Fruit fly (Drosophila melanogaster): Measurements from ENCODE around the gene CG15531.

The CG15531 gene

dm6 chr3R:30208766-30209484 lies 12.9 kb upstream of the CG15531 start, which contains the start of gene RpS7 (continued):
- peak; percentile 26 for TF ChIP-seq Dad (GFP tag; optimal IDR thresholded peaks at IDR 0.05)
- TF ChIP-seq disco-r (GFP tag; optimal IDR thresholded peaks at IDR 0.05) = peak; percentile 30
- peak in 1 of 2 experiments; percentile 35 for TF ChIP-seq crp (GFP tag; optimal IDR thresholded peaks at IDR 0.05)
- TF ChIP-seq CG3163 (GFP tag; optimal IDR thresholded peaks at IDR 0.05) = peak; percentile 22
- peak; percentile 92 for TF ChIP-seq ato (GFP tag; IDR thresholded peaks at IDR 0.05; ENCODE audit: partially characterized antibody)
- peak; percentile 97 for TF ChIP-seq MESR4 (GFP tag; optimal IDR thresholded peaks at IDR 0.05)
- TF ChIP-seq hbn (GFP tag; IDR thresholded peaks at IDR 0.05; ENCODE audit: partially characterized antibody) = peak; percentile 89
- TF ChIP-seq CG8388 (GFP tag; optimal IDR thresholded peaks at IDR 0.05) = peak; percentile 86
- TF ChIP-seq CG2129 (GFP tag; IDR thresholded peaks at IDR 0.05; ENCODE audit: partially characterized antibody) = peak; percentile 96
- peak; percentile 80 for TF ChIP-seq CG11085 (GFP tag; IDR thresholded peaks at IDR 0.05)
- TF ChIP-seq Adf1 (GFP tag; IDR thresholded peaks at IDR 0.05) = peak; percentile 53
- peak; percentile 53 for TF ChIP-seq gfzf (GFP tag; optimal IDR thresholded peaks at IDR 0.05)
- peak; percentile 66; the same call in 1 of the 2 replicates for TF ChIP-seq ham (GFP tag; IDR thresholded peaks at IDR 0.05)
- TF ChIP-seq Doc2 (GFP tag; IDR thresholded peaks at IDR 0.05) = no peak
- TF ChIP-seq Awh (GFP tag; IDR thresholded peaks at IDR 0.05) = peak; percentile 83
- peak; percentile 97 for TF ChIP-seq CG34224 (GFP tag; IDR thresholded peaks at IDR 0.05; ENCODE audit: partially characterized antibody)
- peak; percentile 69 for TF ChIP-seq CG6689 (GFP tag; IDR thresholded peaks at IDR 0.05)
- peak; percentile 87 for TF ChIP-seq NfI (GFP tag; optimal IDR thresholded peaks at IDR 0.05)
- peak; percentile 93 for TF ChIP-seq tna (GFP tag; IDR thresholded peaks at IDR 0.05; ENCODE audit: partially characterized antibody)
- TF ChIP-seq CG15514 (GFP tag; optimal IDR thresholded peaks at IDR 0.05) = peak; percentile 73
- TF ChIP-seq CG9727 (GFP tag; optimal IDR thresholded peaks at IDR 0.05) = peak; percentile 89
- peak; percentile 85 for TF ChIP-seq chm (GFP tag; IDR thresholded peaks at IDR 0.05)
- no peak for TF ChIP-seq sc (optimal IDR thresholded peaks at IDR 0.05)
- TF ChIP-seq sc (GFP tag; optimal IDR thresholded peaks at IDR 0.05) = peak; percentile 59
- peak; percentile 45; the same call in 2 of the 3 replicates for TF ChIP-seq B-H1 (GFP tag; IDR thresholded peaks at IDR 0.05)
- TF ChIP-seq CG8944 (GFP tag; optimal IDR thresholded peaks at IDR 0.05) = peak; percentile 18
- TF ChIP-seq vfl (GFP tag; optimal IDR thresholded peaks at IDR 0.05) = no peak
- TF ChIP-seq CG6254 (GFP tag; optimal IDR thresholded peaks at IDR 0.05) = peak; percentile 42
- peak; percentile 28 for TF ChIP-seq D19B (GFP tag; optimal IDR thresholded peaks at IDR 0.05)
- peak; percentile 78 for TF ChIP-seq Nf-YC (tag; optimal IDR thresholded peaks at IDR 0.05)
- peak; percentile 15 for TF ChIP-seq tx (GFP tag; optimal IDR thresholded peaks at IDR 0.05)
- 0 out of 2 replicates have a peak, but pooled peaks have one; percentile 33 for TF ChIP-seq toy (GFP tag; IDR thresholded peaks at IDR 0.05)
- TF ChIP-seq Gug (GFP tag; IDR thresholded peaks at IDR 0.05) = peak; percentile 72; the same call in 3 of the 4 replicates
- TF ChIP-seq CG32767 (GFP tag; IDR thresholded peaks at IDR 0.05) = 0 out of 2 replicates have a peak, but pooled peaks have one; percentile 43
- TF ChIP-seq CG15601 (tag; optimal IDR thresholded peaks at IDR 0.05) = peak; percentile 62
- TF ChIP-seq CG8478 (optimal IDR thresholded peaks at IDR 0.05) = no peak
- TF ChIP-seq NK7.1 (GFP tag; optimal IDR thresholded peaks at IDR 0.05) = peak; percentile 46
- TF ChIP-seq Mrtf (GFP tag; IDR thresholded peaks at IDR 0.05) = no peak; the same call in 2 of the 3 replicates
- TF ChIP-seq gro (GFP tag; optimal IDR thresholded peaks at IDR 0.05) = peak; percentile 45
- TF ChIP-seq onecut (GFP tag; IDR thresholded peaks at IDR 0.05) = peak; percentile 80
- no peak for TF ChIP-seq Atf3 (GFP tag; optimal IDR thresholded peaks at IDR 0.05)
- peak; percentile 85 for TF ChIP-seq CG3847 (GFP tag; IDR thresholded peaks at IDR 0.05)
- peak; percentile 51 for TF ChIP-seq Nf-YA (GFP tag; IDR thresholded peaks at IDR 0.05)
- TF ChIP-seq B-H2 (GFP tag; optimal IDR thresholded peaks at IDR 0.05) = peak; percentile 76
- TF ChIP-seq CG11723 (GFP tag; optimal IDR thresholded peaks at IDR 0.05) = peak; percentile 60
- peak; percentile 99 for TF ChIP-seq Dll (GFP tag; IDR thresholded peaks at IDR 0.05; ENCODE audit: partially characterized antibody)
- TF ChIP-seq CG2199 (GFP tag; IDR thresholded peaks at IDR 0.05) = peak; percentile 75; the same call in 1 of the 3 replicates
- peak; percentile 99 for TF ChIP-seq Scr (GFP tag; IDR thresholded peaks at IDR 0.05; ENCODE audit: partially characterized antibody)
- peak; percentile 55 for TF ChIP-seq CG10654 (GFP tag; optimal IDR thresholded peaks at IDR 0.05)

Measured in whole organism, embryonic.